Worm (Caenorhabditis elegans) whole organism, L4 larva: ENCODE data around the gene M02F4.1.

Experiments
- F37D6.2 ChIP-seq: sonication (generic microtip); optimal IDR thresholded peaks from 2 replicates; lab custom pipeline; 2016; ENCODE audit warnings: mild to moderate bottlenecking, missing genetic modification characterization, missing compliant biosample characterization
- F49E8.2 ChIP-seq: sonication (generic microtip); optimal IDR thresholded peaks from 2 replicates; lab custom pipeline; 2016; ENCODE audit warnings: missing compliant biosample characterization, mild to moderate bottlenecking, missing genetic modification characterization, borderline replicate concordance
- Y105C5A.15 ChIP-seq: fragments of 200-800 bp; sonication (Bioruptor generic); IDR thresholded peaks from 2 replicates; pipeline ENCODE4 v1.3.6; 2022; ENCODE audit warnings: missing genetic modification characterization, missing compliant biosample characterization
- Y48G9A.11 ChIP-seq: fragments of 200-800 bp; sonication (Bioruptor generic); IDR thresholded peaks from 2 replicates; pipeline ENCODE4 v1.3.6; 2022; ENCODE audit warnings: missing genetic modification reagents, missing genetic modification characterization, missing compliant biosample characterization
- ZK337.2 ChIP-seq: fragments of 200-800 bp; sonication (Bioruptor generic); IDR thresholded peaks from 2 replicates; pipeline ENCODE4 v1.3.6; 2022; ENCODE audit warnings: missing genetic modification reagents, missing genetic modification characterization, missing compliant biosample characterization
- aha-1 ChIP-seq: fragments of 150-350 bp; peaks from one replicate; lab custom pipeline; 2014; ENCODE audit warnings: missing biosample characterization, missing genetic modification characterization
- ama-1 ChIP-seq: fragments of 150-350 bp; optimal IDR thresholded peaks from 2 replicates; lab custom pipeline; 2014; ENCODE audit warnings: inconsistent platforms, mixed read lengths
- arid-1 ChIP-seq: fragments of 200-800 bp; sonication (Bioruptor generic); conservative IDR thresholded peaks from 2 replicates; pipeline ENCODE4 v1.3.6; 2022; ENCODE audit warnings: missing genetic modification reagents, missing genetic modification characterization, missing compliant biosample characterization
- ceh-20 ChIP-seq: fragments of 200-800 bp; sonication (Bioruptor generic); IDR thresholded peaks from 2 replicates; pipeline ENCODE4 v1.3.6; 2022; ENCODE audit warnings: missing genetic modification reagents, missing genetic modification characterization, missing compliant biosample characterization
- ces-1 ChIP-seq: fragments of 150-350 bp; sonication (generic microtip); optimal IDR thresholded peaks from 4 replicates; lab custom pipeline; 2014; ENCODE audit warnings: missing biosample characterization, missing genetic modification reagents, missing genetic modification characterization
- cey-2 ChIP-seq: sonication (generic microtip); optimal IDR thresholded peaks from 3 replicates; lab custom pipeline; 2017; ENCODE audit warnings: missing genetic modification characterization, mild to moderate bottlenecking, missing compliant biosample characterization, antibody characterized with exemption, borderline replicate concordance; ENCODE audit not compliant: insufficient read depth
- ctbp-1 ChIP-seq: fragments of 200-800 bp; sonication (Bioruptor generic); IDR thresholded peaks from 2 replicates; pipeline ENCODE4 v1.3.6; 2022; ENCODE audit warnings: missing genetic modification reagents, missing genetic modification characterization, missing compliant biosample characterization
- daf-12 ChIP-seq: fragments of 150-350 bp; optimal IDR thresholded peaks from 2 replicates; lab custom pipeline; 2014; ENCODE audit warnings: missing biosample characterization, missing genetic modification reagents, missing genetic modification characterization
- daf-16 ChIP-seq, 3 experiments: sonication (generic microtip); optimal IDR thresholded peaks; 2 replicates each; lab custom pipeline; 2016 to 2017; ENCODE audit warnings: missing genetic modification characterization in 3 of 3, missing genetic modification reagents in 3 of 3, mild to moderate bottlenecking in 2 of 3, missing compliant biosample characterization in 2 of 3, missing biosample characterization in 1 of 3, moderate library complexity in 1 of 3
- daf-19 ChIP-seq: fragments of 200-800 bp; sonication (Bioruptor generic); conservative IDR thresholded peaks from 2 replicates; pipeline ENCODE4 v1.3.6; 2022; ENCODE audit warnings: missing genetic modification characterization, missing compliant biosample characterization
- dmd-6 ChIP-seq: fragments of 200-800 bp; sonication (Bioruptor generic); IDR thresholded peaks from 2 replicates; pipeline ENCODE4 v1.3.6; 2022; ENCODE audit warnings: missing genetic modification reagents, missing genetic modification characterization, missing compliant biosample characterization
- duxl-1 ChIP-seq: sonication (generic microtip); optimal IDR thresholded peaks from 2 replicates; lab custom pipeline; 2016; ENCODE audit warnings: mild to moderate bottlenecking, missing genetic modification characterization, moderate library complexity, missing compliant biosample characterization; ENCODE audit not compliant: poor library complexity
- dve-1 ChIP-seq: sonication (generic microtip); optimal IDR thresholded peaks from 2 replicates; lab custom pipeline; 2017; ENCODE audit warnings: antibody characterized with exemption, mild to moderate bottlenecking, missing genetic modification characterization, missing compliant biosample characterization; ENCODE audit not compliant: insufficient read depth
- fkh-10 ChIP-seq: fragments of 150-350 bp; optimal IDR thresholded peaks from 2 replicates; lab custom pipeline; 2014; ENCODE audit warnings: missing biosample characterization, missing genetic modification reagents, missing genetic modification characterization
- hlh-11 ChIP-seq: fragments of 200-800 bp; sonication (Bioruptor generic); optimal IDR thresholded peaks from 2 replicates; lab custom pipeline; 2018; ENCODE audit warnings: mild to moderate bottlenecking, missing genetic modification characterization, missing compliant biosample characterization
- lim-7 ChIP-seq: fragments of 200-800 bp; sonication (Bioruptor generic); IDR thresholded peaks from 2 replicates; pipeline ENCODE4 v1.3.6; 2022; ENCODE audit warnings: missing genetic modification characterization, missing compliant biosample characterization
- lsy-2 ChIP-seq, 2 experiments: fragments of 150-350 bp in 1 of 2; sonication (generic microtip) in 1 of 2; optimal IDR thresholded peaks; 2 replicates each; lab custom pipeline; 2014 to 2017; ENCODE audit warnings: missing biosample characterization in 2 of 2, missing genetic modification characterization in 2 of 2
- madf-9 ChIP-seq: fragments of 200-800 bp; sonication (Bioruptor generic); conservative IDR thresholded peaks from 2 replicates; pipeline ENCODE4 v1.3.6; 2022; ENCODE audit warnings: missing genetic modification reagents, missing genetic modification characterization, missing compliant biosample characterization
- mdl-1 ChIP-seq, 2 experiments: fragments of 150-350 bp in 1 of 2; sonication (generic microtip) in 1 of 2; optimal IDR thresholded peaks; 2 replicates each; lab custom pipeline; 2014 to 2017; ENCODE audit warnings: missing biosample characterization in 2 of 2, missing genetic modification characterization in 2 of 2
- mdt-29 ChIP-seq: fragments of 200-800 bp; sonication (Bioruptor generic); IDR thresholded peaks from 2 replicates; pipeline ENCODE4 v1.3.6; 2022; ENCODE audit warnings: missing genetic modification reagents, missing genetic modification characterization, missing compliant biosample characterization
- nhr-10 ChIP-seq: fragments of 150-350 bp; optimal IDR thresholded peaks from 2 replicates; lab custom pipeline; 2014; ENCODE audit warnings: missing biosample characterization, missing genetic modification characterization
- nhr-111 ChIP-seq: fragments of 200-800 bp; sonication (Bioruptor generic); optimal IDR thresholded peaks from 2 replicates; lab custom pipeline; 2018; ENCODE audit warnings: mild to moderate bottlenecking, missing genetic modification characterization, missing compliant biosample characterization
- nhr-237 ChIP-seq: sonication (generic microtip); optimal IDR thresholded peaks from 2 replicates; lab custom pipeline; 2017; ENCODE audit warnings: missing biosample characterization, missing genetic modification characterization
- nhr-28 ChIP-seq: fragments of 150-350 bp; optimal IDR thresholded peaks from 2 replicates; lab custom pipeline; 2014; ENCODE audit warnings: missing biosample characterization, missing genetic modification characterization
- nhr-41 ChIP-seq: fragments of 200-800 bp; sonication (Bioruptor generic); IDR thresholded peaks from 2 replicates; pipeline ENCODE4 v1.3.6; 2022; ENCODE audit warnings: missing genetic modification reagents, missing genetic modification characterization, missing compliant biosample characterization
- nhr-42 ChIP-seq: fragments of 200-800 bp; sonication (Bioruptor generic); IDR thresholded peaks from 2 replicates; pipeline ENCODE4 v1.3.6; 2022; ENCODE audit warnings: missing genetic modification characterization, missing compliant biosample characterization
- nhr-48 ChIP-seq: sonication (generic microtip); optimal IDR thresholded peaks from 2 replicates; lab custom pipeline; 2016; ENCODE audit warnings: mild to moderate bottlenecking, missing genetic modification characterization, missing compliant biosample characterization
- nhr-77 ChIP-seq: fragments of 150-350 bp; optimal IDR thresholded peaks from 2 replicates; lab custom pipeline; 2014; ENCODE audit warnings: missing biosample characterization, missing genetic modification characterization
- pha-4 ChIP-seq, 2 experiments: fragments of 150-350 bp in 1 of 2; fragments of 200-800 bp in 1 of 2; sonication (Bioruptor generic) in 1 of 2; IDR thresholded peaks in 1 of 2; optimal IDR thresholded peaks in 1 of 2; 2 replicates each; pipeline versions ENCODE4 v1.3.6 to Lab custom; 2014 to 2022; ENCODE audit warnings: missing genetic modification characterization in 2 of 2, missing genetic modification reagents in 2 of 2, missing biosample characterization in 1 of 2, missing compliant biosample characterization in 1 of 2
- php-3 ChIP-seq: fragments of 200-800 bp; sonication (Bioruptor generic); IDR thresholded peaks from 2 replicates; pipeline ENCODE4 v1.3.6; 2022; ENCODE audit warnings: missing genetic modification reagents, missing genetic modification characterization, missing compliant biosample characterization
- saeg-2 ChIP-seq: fragments of 200-800 bp; sonication (Bioruptor generic); IDR thresholded peaks from 2 replicates; pipeline ENCODE4 v1.3.6; 2022; ENCODE audit warnings: missing genetic modification reagents, missing genetic modification characterization, missing compliant biosample characterization
- sdz-12 ChIP-seq: fragments of 200-800 bp; sonication (Bioruptor generic); optimal IDR thresholded peaks from 2 replicates; lab custom pipeline; 2018; ENCODE audit warnings: mild to moderate bottlenecking, missing genetic modification characterization, missing compliant biosample characterization
- snpc-1.2 ChIP-seq: fragments of 200-800 bp; sonication (Bioruptor generic); IDR thresholded peaks from 2 replicates; pipeline ENCODE4 v1.3.6; 2022; ENCODE audit warnings: missing genetic modification reagents, missing genetic modification characterization, missing compliant biosample characterization
- snpc-4 ChIP-seq: fragments of 150-350 bp; optimal IDR thresholded peaks from 2 replicates; lab custom pipeline; 2014; ENCODE audit warnings: missing biosample characterization, missing genetic modification characterization
- tag-97 ChIP-seq: fragments of 200-800 bp; sonication (Bioruptor generic); IDR thresholded peaks from 2 replicates; pipeline ENCODE4 v1.3.6; 2022; ENCODE audit warnings: missing genetic modification characterization, missing compliant biosample characterization
- tra-1 ChIP-seq: fragments of 200-800 bp; sonication (Bioruptor generic); IDR thresholded peaks from 2 replicates; pipeline ENCODE4 v1.3.6; 2022; ENCODE audit warnings: missing genetic modification reagents, missing genetic modification characterization, missing compliant biosample characterization
- unc-62 ChIP-seq, 3 experiments: fragments of 150-350 bp in 1 of 3; sonication (generic microtip); optimal IDR thresholded peaks in 2 of 3; peaks in 1 of 3; 1 replicate in 1 of 3; 2 replicates in 2 of 3; lab custom pipeline; 2014 to 2017; ENCODE audit warnings: missing biosample characterization in 3 of 3, missing genetic modification characterization in 3 of 3, missing genetic modification reagents in 3 of 3, missing genotype in 1 of 3
- zfp-3 ChIP-seq: fragments of 200-800 bp; sonication (Bioruptor generic); conservative IDR thresholded peaks from 2 replicates; pipeline ENCODE4 v1.3.6; 2022; ENCODE audit warnings: missing genetic modification reagents, missing genetic modification characterization, missing compliant biosample characterization
- ztf-11 ChIP-seq: fragments of 150-350 bp; optimal IDR thresholded peaks from 2 replicates; lab custom pipeline; 2014; ENCODE audit warnings: missing biosample characterization, missing genetic modification characterization
- ztf-7 ChIP-seq: fragments of 150-350 bp; optimal IDR thresholded peaks from 2 replicates; lab custom pipeline; 2014; ENCODE audit warnings: missing biosample characterization, missing genetic modification characterization

M02F4.1 gene

ce11 chrX:3054394-3054793 lies 25.5 kb upstream of the M02F4.1 start:
- TF ChIP-seq php-3 (GFP tag; lab: Robert Waterston, UW): peak; percentile 79
- TF ChIP-seq nhr-28 (tag; lab: Kevin White, UChicago): peak; percentile 8
- TF ChIP-seq unc-62 (GFP tag; optimal IDR thresholded peaks at IDR 0.05 in 1 of 2; lab: Kevin White, UChicago): peak in 1 of 2 experiments; percentile 27
- TF ChIP-seq unc-62 (tag; optimal IDR thresholded peaks at IDR 0.05; lab: Kevin White, UChicago): no peak
- TF ChIP-seq ceh-20: peak; percentile 62; the same call in 1 of the 2 replicates
- TF ChIP-seq tra-1: 0 out of 2 replicates have a peak, but pooled peaks have one; percentile 16
- peak; percentile 51 for TF ChIP-seq nhr-48
- no peak for TF ChIP-seq pha-4 (GFP tag; IDR thresholded peaks at IDR 0.05; lab: Robert Waterston, UW)
- TF ChIP-seq pha-4 (tag; optimal IDR thresholded peaks at IDR 0.05; lab: Kevin White, UChicago): no peak
- TF ChIP-seq cey-2: no peak
- TF ChIP-seq dmd-6 (GFP tag; lab: Robert Waterston, UW): peak; percentile 39
- TF ChIP-seq dve-1 (tag; lab: Kevin White, UChicago): no peak

ce11 chrX:3051315-3051993 lies 22.5 kb upstream of the M02F4.1 start:
- 0 out of 2 replicates have a peak, but pooled peaks have one; percentile 38 for TF ChIP-seq ctbp-1
- TF ChIP-seq tra-1: no peak
- no peak for TF ChIP-seq lim-7 (GFP tag; lab: Robert Waterston, UW)
- no peak for TF ChIP-seq nhr-42 (GFP tag; lab: Robert Waterston, UW)
- TF ChIP-seq nhr-237 (tag; lab: Kevin White, UChicago): no peak
- TF ChIP-seq daf-16 (GFP tag; optimal IDR thresholded peaks at IDR 0.05; lab: Kevin White, UChicago): no peak
- TF ChIP-seq daf-16 (tag; optimal IDR thresholded peaks at IDR 0.05; lab: Kevin White, UChicago): no peak
- no peak for TF ChIP-seq snpc-1.2
- peak; percentile 80 for TF ChIP-seq ces-1 (GFP tag; lab: Kevin White, UChicago)
- TF ChIP-seq aha-1 (tag; lab: Kevin White, UChicago): peak; percentile 93
- no peak for TF ChIP-seq mdl-1 (tag; optimal IDR thresholded peaks at IDR 0.05; lab: Kevin White, UChicago)
- peak; percentile 38 for TF ChIP-seq fkh-10 (GFP tag; lab: Kevin White, UChicago)
- TF ChIP-seq ztf-7: no peak

- TF ChIP-seq arid-1 (GFP tag; lab: Robert Waterston, UW) (no peak), Y105C5A.15 (GFP tag; lab: Robert Waterston, UW) (no peak), daf-19 (GFP tag; lab: Robert Waterston, UW) (no peak), hlh-11 (tag; lab: Kevin White, UChicago) (peak; percentile 59), daf-12 (tag; lab: Kevin White, UChicago) (no peak), lsy-2 (tag; optimal IDR thresholded peaks at IDR 0.05; lab: Kevin White, UChicago) (peak in 1 of 2 experiments; percentile 50), nhr-111 (GFP tag; lab: Kevin White, UChicago) (no peak), Y48G9A.11 (no peak), ztf-7 (no peak), sdz-12 (GFP tag; lab: Kevin White, UChicago) (no peak), mdt-29 (GFP tag; lab: Robert Waterston, UW) (no peak), ZK337.2 (no peak), madf-9 (GFP tag; lab: Robert Waterston, UW) (no peak), nhr-41 (no peak), snpc-4 (tag; lab: Kevin White, UChicago) (no peak), nhr-28 (tag; lab: Kevin White, UChicago) (no peak), nhr-77 (no peak), tag-97 (GFP tag; lab: Robert Waterston, UW) (no peak), ztf-11 (tag; lab: Kevin White, UChicago) (no peak), tra-1 (0 out of 2 replicates have a peak, but pooled peaks have one; percentile 17), duxl-1 (tag; lab: Kevin White, UChicago) (no peak), nhr-10 (tag; lab: Kevin White, UChicago) (no peak), F37D6.2 (tag; lab: Kevin White, UChicago) (peak; percentile 25), saeg-2 (GFP tag; lab: Robert Waterston, UW) (no peak), ctbp-1 (peak; percentile 82), ama-1 (lab: Kevin White, UChicago) (no peak), pha-4 (GFP tag; IDR thresholded peaks at IDR 0.05; lab: Robert Waterston, UW) (no peak), pha-4 (tag; optimal IDR thresholded peaks at IDR 0.05; lab: Kevin White, UChicago) (no peak), F49E8.2 (tag; lab: Kevin White, UChicago) (no peak), zfp-3 (no peak)
Observed at ce11 chrX:3049233-3049632, 20.3 kb upstream of the M02F4.1 start.
